Fruit fly (Drosophila melanogaster) whole organism, embryonic: ENCODE measurements around the gene Ets97D.

Source experiments
- Awh ChIP-seq: fragments of 200-800 bp; sonication (Bioruptor generic); IDR thresholded peaks from 2 replicates; pipeline ENCODE4, ENCODE4 v1.3.6; 2022; ENCODE audit warnings: missing biosample characterization, missing genetic modification characterization
- B-H1 ChIP-seq: fragments of 200-800 bp; sonication (Bioruptor generic); IDR thresholded peaks from 3 replicates; pipeline ENCODE4 v1.3.6; 2022; ENCODE audit warnings: missing biosample characterization, missing genetic modification characterization
- Bdp1 ChIP-seq: fragments of 200-800 bp; sonication (Bioruptor generic); optimal IDR thresholded peaks from 3 replicates; lab custom pipeline; 2016; ENCODE audit warnings: missing biosample characterization, missing genetic modification characterization
- Bgb ChIP-seq: fragments of 200-800 bp; sonication (Bioruptor generic); IDR thresholded peaks from 2 replicates; pipeline ENCODE4 v1.3.6; 2022; ENCODE audit warnings: missing biosample characterization, missing genetic modification characterization; ENCODE audit not compliant: partially characterized antibody
- CG10321 ChIP-seq: fragments of 200-800 bp; sonication (Bioruptor generic); IDR thresholded peaks from 2 replicates; pipeline ENCODE4 v1.3.6; 2022; ENCODE audit warnings: missing biosample characterization, missing genetic modification characterization
- CG10431 ChIP-seq: fragments of 200-800 bp; sonication (Bioruptor generic); optimal IDR thresholded peaks from 3 replicates; lab custom pipeline; 2018; ENCODE audit warnings: missing biosample characterization, mild to moderate bottlenecking, missing genetic modification characterization
- CG10543 ChIP-seq: fragments of 200-800 bp; sonication (Bioruptor generic); optimal IDR thresholded peaks from 3 replicates; lab custom pipeline; 2017; ENCODE audit warnings: missing biosample characterization, mild to moderate bottlenecking, missing genetic modification characterization, moderate library complexity
- CG11560 ChIP-seq: fragments of 200-800 bp; sonication (Bioruptor generic); IDR thresholded peaks from 3 replicates; pipeline ENCODE4 v1.3.6; 2022; ENCODE audit warnings: missing biosample characterization, missing genetic modification characterization
- CG12236 ChIP-seq: fragments of 200-800 bp; sonication (Bioruptor generic); optimal IDR thresholded peaks from 2 replicates; lab custom pipeline; 2016; ENCODE audit warnings: missing biosample characterization, missing genetic modification characterization
- CG12769 ChIP-seq: fragments of 200-800 bp; sonication (Bioruptor generic); optimal IDR thresholded peaks from 2 replicates; lab custom pipeline; 2019; ENCODE audit warnings: missing biosample characterization, mild to moderate bottlenecking, missing genetic modification characterization, moderate library complexity
- CG15073 ChIP-seq: fragments of 200-800 bp; sonication (Bioruptor generic); optimal IDR thresholded peaks from 2 replicates; lab custom pipeline; 2016; ENCODE audit warnings: missing biosample characterization, missing genetic modification characterization
- CG15514 ChIP-seq: fragments of 200-800 bp; sonication (Bioruptor generic); optimal IDR thresholded peaks from 3 replicates; lab custom pipeline; 2017; ENCODE audit warnings: missing biosample characterization, missing genetic modification characterization, mild to moderate bottlenecking, moderate library complexity, missing genetic modification reagents
- CG2129 ChIP-seq: fragments of 200-800 bp; sonication (Bioruptor generic); IDR thresholded peaks from 2 replicates; pipeline ENCODE4 v1.3.6; 2022; ENCODE audit warnings: missing biosample characterization, missing genetic modification characterization; ENCODE audit not compliant: partially characterized antibody
- CG2889 ChIP-seq: fragments of 200-800 bp; sonication (Bioruptor generic); IDR thresholded peaks from 3 replicates; pipeline ENCODE4 v1.3.6; 2022; ENCODE audit warnings: missing biosample characterization, missing genetic modification characterization
- CG32772 ChIP-seq: fragments of 200-800 bp; sonication (Bioruptor generic); IDR thresholded peaks from 2 replicates; pipeline ENCODE4 v1.3.6; 2022; ENCODE audit warnings: missing biosample characterization, missing genetic modification characterization
- CG34224 ChIP-seq: fragments of 200-800 bp; sonication (Bioruptor generic); IDR thresholded peaks from 3 replicates; pipeline ENCODE4 v1.3.6; 2022; ENCODE audit warnings: missing biosample characterization, missing genetic modification characterization; ENCODE audit not compliant: partially characterized antibody
- CG7745 ChIP-seq: fragments of 200-800 bp; sonication (Bioruptor generic); optimal IDR thresholded peaks from 2 replicates; lab custom pipeline; 2018; ENCODE audit warnings: missing biosample characterization, mild to moderate bottlenecking, missing genetic modification characterization, moderate library complexity
- CG8290 ChIP-seq, 3 experiments: fragments of 200-800 bp; sonication (Bioruptor generic); optimal IDR thresholded peaks; 2 replicates each; lab custom pipeline; 2016 to 2019; ENCODE audit warnings: missing biosample characterization in 3 of 3, missing genetic modification characterization in 3 of 3, mild to moderate bottlenecking in 2 of 3, moderate library complexity in 1 of 3
- CG9215 ChIP-seq: fragments of 200-800 bp; sonication (Bioruptor generic); IDR thresholded peaks from 2 replicates; pipeline ENCODE4 v1.3.6; 2022; ENCODE audit warnings: missing biosample characterization, missing genetic modification characterization
- Deaf1 ChIP-seq: fragments of 200-800 bp; optimal IDR thresholded peaks from 3 replicates; lab custom pipeline; 2019; ENCODE audit warnings: missing biosample characterization, mild to moderate bottlenecking, missing genetic modification characterization, moderate library complexity
- Dll ChIP-seq: fragments of 200-800 bp; sonication (Bioruptor generic); IDR thresholded peaks from 4 replicates; pipeline ENCODE4 v1.3.6; 2022; ENCODE audit warnings: missing biosample characterization, missing genetic modification characterization; ENCODE audit not compliant: partially characterized antibody
- Dp ChIP-seq: fragments of 200-800 bp; sonication (Bioruptor generic); optimal IDR thresholded peaks from 2 replicates; lab custom pipeline; 2018; ENCODE audit warnings: missing biosample characterization, mild to moderate bottlenecking, missing genetic modification characterization, moderate library complexity
- Fer3 ChIP-seq: fragments of 200-800 bp; sonication (Bioruptor generic); optimal IDR thresholded peaks from 2 replicates; lab custom pipeline; 2018; ENCODE audit warnings: missing biosample characterization, mild to moderate bottlenecking, missing genetic modification characterization, moderate library complexity
- H2.0 ChIP-seq: fragments of 200-800 bp; sonication (Bioruptor generic); IDR thresholded peaks from 2 replicates; pipeline ENCODE4 v1.3.6; 2022; ENCODE audit warnings: missing biosample characterization, missing genetic modification characterization
- Hr51 ChIP-seq, 2 experiments: fragments of 200-800 bp; sonication (Bioruptor generic); optimal IDR thresholded peaks; 2 replicates in 1 of 2; 3 replicates in 1 of 2; lab custom pipeline; 2016 to 2018; ENCODE audit warnings: missing biosample characterization in 2 of 2, missing genetic modification characterization in 2 of 2, mild to moderate bottlenecking in 1 of 2, moderate library complexity in 1 of 2
- Hsf ChIP-seq: fragments of 200-800 bp; sonication (Bioruptor generic); optimal IDR thresholded peaks from 3 replicates; lab custom pipeline; 2016; ENCODE audit warnings: missing biosample characterization, missing genetic modification characterization
- Myb ChIP-seq: fragments of 200-800 bp; sonication (Bioruptor generic); optimal IDR thresholded peaks from 2 replicates; lab custom pipeline; 2016; ENCODE audit warnings: missing biosample characterization, missing genetic modification characterization
- Pdp1 ChIP-seq, 2 experiments: fragments of 200-800 bp; sonication (Bioruptor generic); optimal IDR thresholded peaks; 3 replicates each; lab custom pipeline; 2016; ENCODE audit warnings: missing biosample characterization in 2 of 2, missing genetic modification characterization in 2 of 2, mild to moderate bottlenecking in 1 of 2, moderate library complexity in 1 of 2
- Stat92E ChIP-seq, 3 experiments: fragments of >200 bp in 2 of 3; fragments of 200-800 bp in 1 of 3; sonication (Bioruptor generic) in 1 of 3; optimal IDR thresholded peaks; 2 replicates each; lab custom pipeline; 2017 to 2019; ENCODE audit warnings: missing biosample characterization in 3 of 3, missing genetic modification characterization in 3 of 3, mild to moderate bottlenecking in 1 of 3, moderate library complexity in 1 of 3
- Trl ChIP-seq, 3 experiments: fragments of >200 bp in 2 of 3; fragments of 200-800 bp in 1 of 3; sonication (Bioruptor generic) in 1 of 3; optimal IDR thresholded peaks; 2 replicates in 1 of 3; 3 replicates in 2 of 3; lab custom pipeline; 2016 to 2017; ENCODE audit warnings: missing biosample characterization in 1 of 3, missing genetic modification characterization in 1 of 3
- abd-A ChIP-seq: fragments of 200-800 bp; sonication (Bioruptor generic); optimal IDR thresholded peaks from 3 replicates; lab custom pipeline; 2019; ENCODE audit warnings: missing biosample characterization, mild to moderate bottlenecking, missing genetic modification characterization, moderate library complexity
- aop ChIP-seq: fragments of 200-800 bp; sonication (Bioruptor generic); IDR thresholded peaks from 2 replicates; pipeline ENCODE4 v1.3.6; 2022; ENCODE audit warnings: missing biosample characterization, missing genetic modification characterization
- cg ChIP-seq: fragments of 200-800 bp; sonication (Bioruptor generic); optimal IDR thresholded peaks from 3 replicates; lab custom pipeline; 2019; ENCODE audit warnings: missing biosample characterization, mild to moderate bottlenecking, missing genetic modification characterization, moderate library complexity
- chinmo ChIP-seq: fragments of 200-800 bp; sonication (Bioruptor generic); IDR thresholded peaks from 4 replicates; pipeline ENCODE4 v1.3.6; 2022; ENCODE audit warnings: missing biosample characterization, missing genetic modification characterization; ENCODE audit not compliant: partially characterized antibody
- crol ChIP-seq: fragments of 200-800 bp; sonication (Bioruptor generic); IDR thresholded peaks from 2 replicates; pipeline ENCODE4 v1.3.6; 2022; ENCODE audit warnings: missing biosample characterization, missing genetic modification characterization
- dysf ChIP-seq: fragments of 200-800 bp; sonication (Bioruptor generic); IDR thresholded peaks from 3 replicates; pipeline ENCODE4 v1.3.6; 2022; ENCODE audit warnings: missing biosample characterization, missing genetic modification characterization
- grn ChIP-seq: fragments of 200-800 bp; sonication (Bioruptor generic); optimal IDR thresholded peaks from 3 replicates; lab custom pipeline; 2017; ENCODE audit warnings: missing biosample characterization, missing genetic modification characterization
- h ChIP-seq: fragments of >200 bp; optimal IDR thresholded peaks from 2 replicates; lab custom pipeline; 2017
- hth ChIP-seq: fragments of >200 bp; optimal IDR thresholded peaks from 2 replicates; lab custom pipeline; 2017; ENCODE audit warnings: inconsistent platforms
- lab ChIP-seq: fragments of 200-800 bp; sonication (Bioruptor generic); optimal IDR thresholded peaks from 3 replicates; lab custom pipeline; 2017; ENCODE audit warnings: missing biosample characterization, missing genetic modification characterization, mild to moderate bottlenecking, moderate library complexity, missing genetic modification reagents
- lilli ChIP-seq: fragments of 200-800 bp; sonication (Bioruptor generic); optimal IDR thresholded peaks from 3 replicates; lab custom pipeline; 2016; ENCODE audit warnings: missing biosample characterization, missing genetic modification characterization
- lmd ChIP-seq: fragments of 200-800 bp; sonication (Bioruptor generic); IDR thresholded peaks from 2 replicates; pipeline ENCODE4 v1.3.6; 2022; ENCODE audit warnings: missing biosample characterization, missing genetic modification characterization
- mld ChIP-seq: fragments of 200-800 bp; sonication (Bioruptor generic); IDR thresholded peaks from 3 replicates; pipeline ENCODE4 v1.3.6; 2022; ENCODE audit warnings: missing biosample characterization, missing genetic modification characterization; ENCODE audit not compliant: partially characterized antibody
- sd ChIP-seq: fragments of 200-800 bp; sonication (Bioruptor generic); optimal IDR thresholded peaks from 3 replicates; lab custom pipeline; 2018; ENCODE audit warnings: missing biosample characterization, mild to moderate bottlenecking, missing genetic modification characterization, moderate library complexity
- sens-2 ChIP-seq: fragments of 200-800 bp; sonication (Bioruptor generic); IDR thresholded peaks from 2 replicates; pipeline ENCODE4 v1.3.6; 2022; ENCODE audit warnings: missing biosample characterization, missing genetic modification characterization
- tgo ChIP-seq: fragments of 200-800 bp; sonication (Bioruptor generic); IDR thresholded peaks from 3 replicates; pipeline ENCODE4 v1.3.6; 2022; ENCODE audit warnings: missing biosample characterization, missing genetic modification characterization
- tna ChIP-seq: fragments of 200-800 bp; sonication (Bioruptor generic); IDR thresholded peaks from 2 replicates; pipeline ENCODE4 v1.3.6; 2022; ENCODE audit warnings: missing biosample characterization, missing genetic modification characterization; ENCODE audit not compliant: partially characterized antibody
- zf30C ChIP-seq: fragments of 200-800 bp; sonication (Bioruptor generic); optimal IDR thresholded peaks from 3 replicates; lab custom pipeline; 2018; ENCODE audit warnings: missing biosample characterization, mild to moderate bottlenecking, missing genetic modification characterization

Ets97D gene

DNA sequence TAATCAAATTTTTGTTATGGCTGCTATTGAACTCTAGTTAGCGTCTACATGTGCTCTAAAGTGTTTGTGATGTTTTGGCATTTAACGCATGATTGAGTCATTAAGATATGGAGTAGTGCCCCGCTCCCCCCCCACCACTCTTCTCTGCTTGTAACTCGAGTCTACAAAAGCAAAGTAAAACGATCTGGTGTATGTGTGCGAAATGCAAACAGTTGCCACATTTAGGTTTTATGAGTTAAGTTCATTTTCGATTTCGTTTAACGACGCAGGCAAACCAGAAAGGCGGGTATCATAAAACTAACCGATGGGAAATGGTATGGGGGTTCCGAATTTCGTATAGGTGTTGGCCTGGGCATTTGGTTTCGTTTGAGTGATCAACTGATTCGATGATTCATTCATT, 21.8 kb upstream of the Ets97D start (continued):
- TF ChIP-seq Trl (optimal IDR thresholded peaks at IDR 0.05; lab: Kevin White, UChicago), result no peak
- TF ChIP-seq Trl (GFP tag; optimal IDR thresholded peaks at IDR 0.05; lab: Kevin White, UChicago), result no peak
- no peak for TF ChIP-seq H2.0 (GFP tag; lab: Robert Waterston, UW)
- TF ChIP-seq chinmo (GFP tag; lab: Robert Waterston, UW), result peak; percentile 94
- peak; percentile 53; the same call in 1 of the 2 replicates for TF ChIP-seq CG10321
- no peak for TF ChIP-seq h (lab: Kevin White, UChicago)
- peak; percentile 6 for TF ChIP-seq Deaf1
- no peak for TF ChIP-seq hth (lab: Kevin White, UChicago)
- no peak for TF ChIP-seq CG8290 (GFP tag; optimal IDR thresholded peaks at IDR 0.05; lab: Kevin White, UChicago)
- peak in 1 of 2 experiments; percentile 57 for TF ChIP-seq CG8290 (tag; optimal IDR thresholded peaks at IDR 0.05; lab: Kevin White, UChicago)
- TF ChIP-seq zf30C, result no peak
- TF ChIP-seq Bgb (GFP tag; lab: Robert Waterston, UW), result no peak
- TF ChIP-seq CG15514, result no peak
- TF ChIP-seq CG12236 (GFP tag; lab: Kevin White, UChicago), result no peak
- no peak for TF ChIP-seq tna
- TF ChIP-seq Dp (GFP tag; lab: Kevin White, UChicago), result no peak
- peak; percentile 12 for TF ChIP-seq Fer3 (tag; lab: Kevin White, UChicago)
- no peak for TF ChIP-seq aop (GFP tag; lab: Robert Waterston, UW)
- TF ChIP-seq mld (GFP tag; lab: Robert Waterston, UW), result no peak
- TF ChIP-seq lilli (GFP tag; lab: Kevin White, UChicago), result no peak
- TF ChIP-seq B-H1 (GFP tag; lab: Robert Waterston, UW), result no peak

DNA sequence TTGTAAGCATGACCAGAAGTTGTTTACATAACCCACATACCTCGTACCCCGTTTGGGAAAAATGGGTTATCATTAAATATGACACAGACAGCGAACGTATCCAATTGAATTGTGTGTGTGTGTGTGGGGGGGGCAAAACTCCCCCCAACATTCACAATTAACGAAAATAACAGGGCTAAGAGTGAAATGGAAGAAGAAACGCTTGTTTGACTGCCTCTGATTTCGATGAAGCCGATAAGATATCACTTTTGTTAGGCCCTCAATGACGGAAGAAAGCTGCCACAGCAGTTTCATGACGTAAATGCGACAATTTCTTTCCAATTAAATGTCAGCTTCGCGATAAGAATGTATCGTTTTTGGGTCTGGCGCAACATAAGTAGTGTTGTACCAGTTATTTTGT, 21.2 kb upstream of the Ets97D start:
- TF ChIP-seq Stat92E (GFP tag; optimal IDR thresholded peaks at IDR 0.05; lab: Kevin White, UChicago), result peak in 1 of 3 experiments; percentile 27
- peak; percentile 71 for TF ChIP-seq sens-2
- TF ChIP-seq Myb (GFP tag; lab: Kevin White, UChicago), result no peak
- peak in 1 of 2 experiments; percentile 42 for TF ChIP-seq Pdp1 (GFP tag; optimal IDR thresholded peaks at IDR 0.05; lab: Kevin White, UChicago)
- no peak for TF ChIP-seq tgo
- TF ChIP-seq CG10431 (GFP tag; lab: Kevin White, UChicago), result no peak
- TF ChIP-seq lmd (GFP tag; lab: Robert Waterston, UW), result no peak
- TF ChIP-seq Bdp1 (GFP tag; lab: Kevin White, UChicago), result no peak
- TF ChIP-seq Hsf (GFP tag; lab: Kevin White, UChicago), result no peak
- TF ChIP-seq cg (GFP tag; lab: Kevin White, UChicago), result peak; percentile 44
- TF ChIP-seq CG15073, result no peak
- TF ChIP-seq CG2889, result no peak
- peak; percentile 92 for TF ChIP-seq grn (GFP tag; lab: Kevin White, UChicago)
- peak; percentile 65 for TF ChIP-seq Awh (GFP tag; lab: Robert Waterston, UW)
- TF ChIP-seq sd, result peak; percentile 45
- no peak for TF ChIP-seq CG7745 (tag; lab: Kevin White, UChicago)
- no peak for TF ChIP-seq CG34224 (GFP tag; lab: Robert Waterston, UW)
- no peak for TF ChIP-seq Hr51 (GFP tag; optimal IDR thresholded peaks at IDR 0.05; lab: Kevin White, UChicago)
- TF ChIP-seq CG9215 (GFP tag; lab: Robert Waterston, UW), result no peak
- no peak for TF ChIP-seq CG11560 (tag; lab: Robert Waterston, UW)
- TF ChIP-seq lab (GFP tag; lab: Kevin White, UChicago), result no peak
- TF ChIP-seq CG10543 (GFP tag; lab: Kevin White, UChicago), result no peak
- TF ChIP-seq CG12769 (tag; lab: Kevin White, UChicago), result peak; percentile 32
- TF ChIP-seq Dll (GFP tag; lab: Robert Waterston, UW), result no peak
- TF ChIP-seq abd-A (tag; lab: Kevin White, UChicago), result no peak
- TF ChIP-seq dysf (GFP tag; lab: Robert Waterston, UW), result no peak
- no peak for TF ChIP-seq CG2129 (GFP tag; lab: Robert Waterston, UW)
- peak; percentile 49; the same call in 1 of the 2 replicates for TF ChIP-seq crol
- TF ChIP-seq CG32772, result no peak
